Worm (Caenorhabditis elegans) whole organism, late embryonic: ENCODE data around the gene tag-342.
A peak's percentile ranks its signal among the peaks of the same experiment; 100 is the strongest.

Experiments used
- C38D4.7 ChIP-seq: fragments of 200-800 bp; sonication (Bioruptor generic); optimal IDR thresholded peaks from 2 replicates; lab custom pipeline; 2018; ENCODE audit warnings: mild to moderate bottlenecking, missing genetic modification characterization, moderate library complexity, missing compliant biosample characterization
- F13H6.1 ChIP-seq: sonication (generic microtip); optimal IDR thresholded peaks from 2 replicates; lab custom pipeline; 2016; ENCODE audit warnings: missing genetic modification characterization, missing compliant biosample characterization
- K09A11.1 ChIP-seq: sonication (generic microtip); optimal IDR thresholded peaks from 2 replicates; lab custom pipeline; 2017; ENCODE audit warnings: antibody characterized with exemption, mild to moderate bottlenecking, missing genetic modification characterization, missing compliant biosample characterization; ENCODE audit not compliant: insufficient read depth
- T23F11.4 ChIP-seq: fragments of 200-800 bp; sonication (Bioruptor generic); optimal IDR thresholded peaks from 2 replicates; lab custom pipeline; 2018; ENCODE audit warnings: mild to moderate bottlenecking, missing genetic modification characterization, missing compliant biosample characterization
- Y22D7AL.16 ChIP-seq: sonication (generic microtip); optimal IDR thresholded peaks from 2 replicates; lab custom pipeline; 2016; ENCODE audit warnings: missing genetic modification characterization, missing compliant biosample characterization
- ceh-18 ChIP-seq: sonication (generic microtip); optimal IDR thresholded peaks from 2 replicates; lab custom pipeline; 2016; ENCODE audit warnings: missing genetic modification characterization, missing compliant biosample characterization
- ceh-2 ChIP-seq: sonication (generic microtip); optimal IDR thresholded peaks from 2 replicates; lab custom pipeline; 2016; ENCODE audit warnings: missing genotype, missing genetic modification characterization, missing compliant biosample characterization
- ceh-22 ChIP-seq: sonication (generic microtip); optimal IDR thresholded peaks from 2 replicates; lab custom pipeline; 2017; ENCODE audit warnings: missing biosample characterization, missing genetic modification characterization
- ceh-30 ChIP-seq: fragments of 150-350 bp; optimal IDR thresholded peaks from 2 replicates; lab custom pipeline; 2014; ENCODE audit warnings: missing biosample characterization, missing genetic modification characterization
- ceh-34 ChIP-seq: sonication (generic microtip); optimal IDR thresholded peaks from 2 replicates; lab custom pipeline; 2016; ENCODE audit warnings: mild to moderate bottlenecking, missing genetic modification characterization, missing compliant biosample characterization
- ceh-45 ChIP-seq: fragments of 200-800 bp; sonication (Bioruptor generic); IDR thresholded peaks from 2 replicates; pipeline ENCODE4 v1.3.6; 2022; ENCODE audit warnings: missing genetic modification reagents, missing genetic modification characterization, missing compliant biosample characterization
- ceh-48 ChIP-seq: sonication (generic microtip); optimal IDR thresholded peaks from 2 replicates; lab custom pipeline; 2016; ENCODE audit warnings: missing genetic modification characterization, inconsistent platforms, missing compliant biosample characterization
- ceh-6 ChIP-seq: fragments of 200-800 bp; sonication (Bioruptor generic); optimal IDR thresholded peaks from 2 replicates; lab custom pipeline; 2018; ENCODE audit warnings: mild to moderate bottlenecking, missing genetic modification characterization, missing compliant biosample characterization
- ceh-9 ChIP-seq: sonication (generic microtip); optimal IDR thresholded peaks from 2 replicates; lab custom pipeline; 2016; ENCODE audit warnings: mild to moderate bottlenecking, missing genetic modification characterization, inconsistent platforms, missing compliant biosample characterization
- che-1 ChIP-seq: sonication (generic microtip); optimal IDR thresholded peaks from 2 replicates; lab custom pipeline; 2016; ENCODE audit warnings: mild to moderate bottlenecking, missing genetic modification characterization, missing compliant biosample characterization
- dve-1 ChIP-seq: sonication (generic microtip); optimal IDR thresholded peaks from 2 replicates; lab custom pipeline; 2017; ENCODE audit warnings: antibody characterized with exemption, mild to moderate bottlenecking, missing genetic modification characterization, missing compliant biosample characterization
- ets-4 ChIP-seq: sonication (generic microtip); optimal IDR thresholded peaks from 2 replicates; lab custom pipeline; 2016; ENCODE audit warnings: missing genetic modification characterization, missing compliant biosample characterization
- eyg-1 ChIP-seq: sonication (generic microtip); optimal IDR thresholded peaks from 2 replicates; lab custom pipeline; 2016; ENCODE audit warnings: missing genotype, missing genetic modification characterization, missing compliant biosample characterization
- fax-1 ChIP-seq: sonication (generic microtip); optimal IDR thresholded peaks from 2 replicates; lab custom pipeline; 2016; ENCODE audit warnings: missing genotype, missing genetic modification characterization, missing compliant biosample characterization
- fkh-10 ChIP-seq: fragments of 150-350 bp; optimal IDR thresholded peaks from 2 replicates; lab custom pipeline; 2014; ENCODE audit warnings: missing biosample characterization, missing genetic modification reagents, missing genetic modification characterization
- fkh-6 ChIP-seq: sonication (generic microtip); optimal IDR thresholded peaks from 2 replicates; lab custom pipeline; 2016; ENCODE audit warnings: missing genetic modification characterization, missing compliant biosample characterization
- hlh-13 ChIP-seq: fragments of 200-800 bp; sonication (Bioruptor generic); optimal IDR thresholded peaks from 2 replicates; lab custom pipeline; 2018; ENCODE audit warnings: mild to moderate bottlenecking, missing genetic modification characterization, missing compliant biosample characterization
- hlh-15 ChIP-seq: sonication (generic microtip); optimal IDR thresholded peaks from 2 replicates; lab custom pipeline; 2016; ENCODE audit warnings: missing genetic modification characterization, missing compliant biosample characterization
- hlh-30 ChIP-seq: sonication (generic microtip); optimal IDR thresholded peaks from 2 replicates; lab custom pipeline; 2017; ENCODE audit warnings: antibody characterized with exemption, missing genetic modification characterization, missing compliant biosample characterization; ENCODE audit not compliant: insufficient read depth
- hlh-8 ChIP-seq: sonication (generic microtip); optimal IDR thresholded peaks from 2 replicates; lab custom pipeline; 2016; ENCODE audit warnings: missing genotype, missing genetic modification characterization, missing compliant biosample characterization
- lim-6 ChIP-seq: sonication (generic microtip); optimal IDR thresholded peaks from 2 replicates; lab custom pipeline; 2016; ENCODE audit warnings: missing genetic modification characterization, missing compliant biosample characterization
- lin-11 ChIP-seq: fragments of 200-800 bp; sonication (Bioruptor generic); optimal IDR thresholded peaks from 2 replicates; lab custom pipeline; 2018; ENCODE audit warnings: mild to moderate bottlenecking, missing genetic modification characterization, missing compliant biosample characterization
- madf-2 ChIP-seq: sonication (generic microtip); optimal IDR thresholded peaks from 2 replicates; lab custom pipeline; 2017; ENCODE audit warnings: missing genetic modification characterization, missing compliant biosample characterization
- mec-3 ChIP-seq: sonication (generic microtip); optimal IDR thresholded peaks from 2 replicates; lab custom pipeline; 2016; ENCODE audit warnings: borderline replicate concordance, missing genetic modification characterization, missing compliant biosample characterization
- nfya-1 ChIP-seq: sonication (generic microtip); optimal IDR thresholded peaks from 2 replicates; lab custom pipeline; 2017; ENCODE audit warnings: missing genetic modification characterization, mild to moderate bottlenecking, missing compliant biosample characterization, antibody characterized with exemption, moderate library complexity
- nhr-232 ChIP-seq: sonication (generic microtip); optimal IDR thresholded peaks from 2 replicates; lab custom pipeline; 2016; ENCODE audit warnings: missing genetic modification characterization, missing compliant biosample characterization
- pax-1 ChIP-seq: fragments of 150-350 bp; optimal IDR thresholded peaks from 2 replicates; lab custom pipeline; 2014; ENCODE audit warnings: missing biosample characterization, missing genetic modification characterization
- pha-2 ChIP-seq: sonication (generic microtip); optimal IDR thresholded peaks from 2 replicates; lab custom pipeline; 2017; ENCODE audit warnings: mild to moderate bottlenecking, missing genetic modification characterization, missing compliant biosample characterization
- pha-4 ChIP-seq: fragments of 150-350 bp; optimal IDR thresholded peaks from 2 replicates; lab custom pipeline; 2018; ENCODE audit warnings: missing biosample characterization, missing genetic modification reagents, missing genetic modification characterization
- pqm-1 ChIP-seq: sonication (generic microtip); optimal IDR thresholded peaks from 2 replicates; lab custom pipeline; 2016; ENCODE audit warnings: missing genetic modification characterization, missing compliant biosample characterization
- pros-1 ChIP-seq: fragments of 150-350 bp; optimal IDR thresholded peaks from 2 replicates; lab custom pipeline; 2014; ENCODE audit warnings: missing biosample characterization, missing genetic modification reagents, missing genetic modification characterization
- ref-2 ChIP-seq: sonication (generic microtip); optimal IDR thresholded peaks from 2 replicates; lab custom pipeline; 2016; ENCODE audit warnings: missing genetic modification characterization, missing compliant biosample characterization
- sdc-2 ChIP-seq: sonication (generic microtip); optimal IDR thresholded peaks from 2 replicates; lab custom pipeline; 2016; ENCODE audit warnings: missing genotype, missing genetic modification characterization, missing compliant biosample characterization
- sox-2 ChIP-seq: fragments of 200-800 bp; sonication (Bioruptor generic); IDR thresholded peaks from 2 replicates; pipeline ENCODE4 v1.3.6; 2022; ENCODE audit warnings: missing genetic modification reagents, missing genetic modification characterization, missing compliant biosample characterization
- sox-4 ChIP-seq: sonication (generic microtip); optimal IDR thresholded peaks from 2 replicates; lab custom pipeline; 2017; ENCODE audit warnings: mild to moderate bottlenecking, missing genetic modification characterization, inconsistent platforms, missing compliant biosample characterization
- tbx-2 ChIP-seq: sonication (generic microtip); optimal IDR thresholded peaks from 2 replicates; lab custom pipeline; 2016; ENCODE audit warnings: missing genetic modification characterization, missing compliant biosample characterization
- tbx-7 ChIP-seq: sonication (generic microtip); optimal IDR thresholded peaks from 2 replicates; lab custom pipeline; 2016; ENCODE audit warnings: missing genotype, missing genetic modification characterization, missing compliant biosample characterization
- unc-3 ChIP-seq, 2 experiments: fragments of 200-800 bp in 1 of 2; sonication (Bioruptor generic) in 1 of 2; sonication (generic microtip) in 1 of 2; conservative IDR thresholded peaks in 1 of 2; optimal IDR thresholded peaks in 1 of 2; 2 replicates each; pipeline versions ENCODE4 v1.3.6 to Lab custom; 2016 to 2022; ENCODE audit warnings: missing compliant biosample characterization in 2 of 2, missing genetic modification characterization in 2 of 2, missing genetic modification reagents in 1 of 2
- unc-55 ChIP-seq: sonication (generic microtip); optimal IDR thresholded peaks from 2 replicates; lab custom pipeline; 2017; ENCODE audit warnings: missing biosample characterization, missing genetic modification reagents, missing genetic modification characterization
- ztf-16 ChIP-seq: sonication (generic microtip); optimal IDR thresholded peaks from 2 replicates; lab custom pipeline; 2017; ENCODE audit warnings: missing genetic modification characterization, missing compliant biosample characterization

Gene tag-342

ce11 chrIII:9443417-9444027, 24.4 kb upstream of the tag-342 start, which contains the start of gene pir-2 (continued):
- TF ChIP-seq nfya-1 (tag; lab: Kevin White, UChicago) (peak; percentile 92), ceh-34 (tag; lab: Kevin White, UChicago) (peak; percentile 75), eyg-1 (no peak), che-1 (no peak), lim-6 (tag; lab: Kevin White, UChicago) (no peak), ceh-9 (tag; lab: Kevin White, UChicago) (no peak), fkh-6 (tag; lab: Kevin White, UChicago) (no peak), ets-4 (tag; lab: Kevin White, UChicago) (peak; percentile 19), tbx-2 (peak; percentile 82), hlh-30 (tag; lab: Kevin White, UChicago) (peak; percentile 72), fkh-10 (GFP tag; lab: Kevin White, UChicago) (no peak), hlh-15 (tag; lab: Kevin White, UChicago) (no peak), pha-2 (peak; percentile 21), unc-3 (GFP tag; conservative IDR thresholded peaks at IDR 0.05; lab: Robert Waterston, UW) (peak; percentile 38; the same call in 1 of the 2 replicates), unc-3 (tag; optimal IDR thresholded peaks at IDR 0.05; lab: Kevin White, UChicago) (no peak), pros-1 (tag; lab: Kevin White, UChicago) (peak; percentile 21), F13H6.1 (tag; lab: Kevin White, UChicago) (no peak), sox-4 (tag; lab: Kevin White, UChicago) (no peak), sox-2 (GFP tag; lab: Robert Waterston, UW) (peak; percentile 26; the same call in 1 of the 2 replicates), ceh-2 (tag; lab: Kevin White, UChicago) (peak; percentile 1), ceh-18 (tag; lab: Kevin White, UChicago) (peak; percentile 67)
- TF ChIP-seq, all 69 proteins: peak for 22

- TF ChIP-seq dve-1 (tag; lab: Kevin White, UChicago) (no peak), che-1 (no peak), ets-4 (tag; lab: Kevin White, UChicago) (no peak), pha-2 (no peak), ceh-48 (tag; lab: Kevin White, UChicago) (no peak), ceh-2 (tag; lab: Kevin White, UChicago) (no peak), tbx-7 (no peak), sdc-2 (no peak), hlh-13 (GFP tag; lab: Kevin White, UChicago) (no peak), C38D4.7 (no peak), nhr-232 (tag; lab: Kevin White, UChicago) (no peak), Y22D7AL.16 (tag; lab: Kevin White, UChicago) (no peak), sox-4 (tag; lab: Kevin White, UChicago) (no peak), tbx-2 (no peak), ztf-16 (tag; lab: Kevin White, UChicago) (no peak), pqm-1 (tag; lab: Kevin White, UChicago) (no peak), ceh-22 (tag; lab: Kevin White, UChicago) (no peak), K09A11.1 (tag; lab: Kevin White, UChicago) (no peak)
Measured at ce11 chrIII:9449831-9450230, 18.1 kb upstream of the tag-342 start, which contains the start of gene F54C8.6. Gene F54C8.6 (minus strand): TSS chrIII:9449931.

- TF ChIP-seq eyg-1 (no peak), tbx-2 (peak; percentile 15), ref-2 (peak; percentile 51), mec-3 (tag; lab: Kevin White, UChicago) (no peak), tbx-7 (no peak), pax-1 (tag; lab: Kevin White, UChicago) (no peak), ceh-45 (GFP tag; lab: Robert Waterston, UW) (no peak), pqm-1 (tag; lab: Kevin White, UChicago) (no peak), unc-55 (GFP tag; lab: Kevin White, UChicago) (peak; percentile 40), ceh-48 (tag; lab: Kevin White, UChicago) (no peak), ceh-30 (tag; lab: Kevin White, UChicago) (no peak), fax-1 (tag; lab: Kevin White, UChicago) (no peak), T23F11.4 (GFP tag; lab: Kevin White, UChicago) (no peak), ceh-6 (GFP tag; lab: Kevin White, UChicago) (no peak), K09A11.1 (tag; lab: Kevin White, UChicago) (no peak), ceh-2 (tag; lab: Kevin White, UChicago) (no peak), pha-4 (no peak), ceh-9 (tag; lab: Kevin White, UChicago) (no peak), unc-3 (GFP tag; conservative IDR thresholded peaks at IDR 0.05; lab: Robert Waterston, UW) (no peak), unc-3 (tag; optimal IDR thresholded peaks at IDR 0.05; lab: Kevin White, UChicago) (no peak), lin-11 (tag; lab: Kevin White, UChicago) (no peak), ceh-18 (tag; lab: Kevin White, UChicago) (no peak), hlh-8 (tag; lab: Kevin White, UChicago) (no peak), madf-2 (tag; lab: Kevin White, UChicago) (no peak), sox-4 (tag; lab: Kevin White, UChicago) (no peak), sdc-2 (no peak)
Measured at ce11 chrIII:9450933-9451332, 17.0 kb upstream of the tag-342 start.
